Worm (Caenorhabditis elegans) whole organism, young adult: Measurements from ENCODE around the gene nhr-267.
"Not testable (repeated sequence)": the region's sequence is repeated elsewhere in the genome, so short reads cannot be mapped to it uniquely, and the experiment has no call there.

ENCODE experiments used
- B0336.3 ChIP-seq: fragments of 200-800 bp; sonication (Bioruptor generic); IDR thresholded peaks from 2 replicates; pipeline ENCODE4 v1.3.6; 2022; ENCODE audit warnings: missing genetic modification characterization, missing compliant biosample characterization
- C17E4.6 ChIP-seq: fragments of 200-800 bp; sonication (Bioruptor generic); IDR thresholded peaks from 2 replicates; pipeline ENCODE4 v1.3.6; 2022; ENCODE audit warnings: missing genetic modification reagents, missing genetic modification characterization, missing compliant biosample characterization
- F10E7.11 ChIP-seq: sonication (generic microtip); optimal IDR thresholded peaks from 2 replicates; lab custom pipeline; 2017; ENCODE audit warnings: mild to moderate bottlenecking, missing genetic modification characterization, moderate library complexity, missing compliant biosample characterization
- F37B4.10 ChIP-seq: fragments of 200-800 bp; sonication (Bioruptor generic); IDR thresholded peaks from 2 replicates; pipeline ENCODE4 v1.3.6; 2022; ENCODE audit warnings: missing genetic modification characterization, missing compliant biosample characterization
- F52B5.7 ChIP-seq: sonication (generic microtip); optimal IDR thresholded peaks from 2 replicates; lab custom pipeline; 2016; ENCODE audit warnings: mild to moderate bottlenecking, missing genetic modification characterization, missing compliant biosample characterization
- ZK185.1 ChIP-seq: sonication (generic microtip); optimal IDR thresholded peaks from 2 replicates; lab custom pipeline; 2016; ENCODE audit warnings: mild to moderate bottlenecking, missing genetic modification characterization, missing compliant biosample characterization; ENCODE audit not compliant: poor library complexity, severe bottlenecking
- aptf-2 ChIP-seq: fragments of 200-800 bp; sonication (Bioruptor generic); conservative IDR thresholded peaks from 2 replicates; pipeline ENCODE4 v1.3.6; 2022; ENCODE audit warnings: missing genetic modification reagents, missing genetic modification characterization, missing compliant biosample characterization
- atf-7 ChIP-seq: sonication (generic microtip); optimal IDR thresholded peaks from 2 replicates; lab custom pipeline; 2017; ENCODE audit warnings: mild to moderate bottlenecking, missing genetic modification characterization, missing compliant biosample characterization
- cebp-1 ChIP-seq, 2 experiments: fragments of 200-800 bp in 1 of 2; sonication (Bioruptor generic) in 1 of 2; sonication (generic microtip) in 1 of 2; IDR thresholded peaks in 1 of 2; optimal IDR thresholded peaks in 1 of 2; 2 replicates each; pipeline versions ENCODE4 v1.3.6 to Lab custom; 2017 to 2022; ENCODE audit warnings: missing compliant biosample characterization in 2 of 2, missing genetic modification characterization in 2 of 2, mild to moderate bottlenecking in 1 of 2, missing genetic modification reagents in 1 of 2, moderate library complexity in 1 of 2
- ceh-40 ChIP-seq: fragments of 200-800 bp; sonication (Bioruptor generic); IDR thresholded peaks from 2 replicates; pipeline ENCODE4 v1.3.6; 2022; ENCODE audit warnings: missing genetic modification characterization, missing compliant biosample characterization
- egrh-3 ChIP-seq: fragments of 200-800 bp; sonication (Bioruptor generic); IDR thresholded peaks from 2 replicates; pipeline ENCODE4 v1.3.6; 2022; ENCODE audit warnings: missing genetic modification reagents, missing genetic modification characterization, missing compliant biosample characterization
- fkh-3 ChIP-seq: sonication (generic microtip); optimal IDR thresholded peaks from 2 replicates; lab custom pipeline; 2016; ENCODE audit warnings: mild to moderate bottlenecking, missing genetic modification characterization, missing compliant biosample characterization
- hlh-12 ChIP-seq: sonication (generic microtip); optimal IDR thresholded peaks from 2 replicates; lab custom pipeline; 2016; ENCODE audit warnings: missing genetic modification characterization, missing compliant biosample characterization
- hmg-1.2 ChIP-seq: fragments of 200-800 bp; sonication (Bioruptor generic); IDR thresholded peaks from 2 replicates; pipeline ENCODE4 v1.3.6; 2022; ENCODE audit warnings: missing genetic modification reagents, missing genetic modification characterization, missing compliant biosample characterization
- hmg-20 ChIP-seq: fragments of 200-800 bp; sonication (Bioruptor generic); IDR thresholded peaks from 2 replicates; pipeline ENCODE4 v1.3.6; 2022; ENCODE audit warnings: missing genetic modification reagents, missing genetic modification characterization, missing compliant biosample characterization
- lag-1 ChIP-seq: fragments of 200-800 bp; sonication (Bioruptor generic); IDR thresholded peaks from 2 replicates; pipeline ENCODE4 v1.3.6; 2022; ENCODE audit warnings: missing genetic modification reagents, missing genetic modification characterization, missing compliant biosample characterization
- let-526 ChIP-seq: fragments of 200-800 bp; sonication (Bioruptor generic); IDR thresholded peaks from 2 replicates; pipeline ENCODE4 v1.3.6; 2022; ENCODE audit warnings: missing genetic modification reagents, missing genetic modification characterization, missing compliant biosample characterization
- mcd-1 ChIP-seq: fragments of 200-800 bp; sonication (Bioruptor generic); IDR thresholded peaks from 2 replicates; pipeline ENCODE4 v1.3.6; 2022; ENCODE audit warnings: missing genetic modification reagents, missing genetic modification characterization, missing compliant biosample characterization
- nfya-1 ChIP-seq: sonication (generic microtip); optimal IDR thresholded peaks from 2 replicates; lab custom pipeline; 2017; ENCODE audit warnings: antibody characterized with exemption, missing compliant biosample characterization, missing genetic modification characterization, borderline replicate concordance; ENCODE audit not compliant: insufficient read depth
- pha-4 ChIP-seq: fragments of 150-350 bp; sonication (generic microtip); optimal IDR thresholded peaks from 2 replicates; lab custom pipeline; 2014; ENCODE audit warnings: missing biosample characterization, missing genetic modification reagents, missing genetic modification characterization
- snpc-1.3 ChIP-seq: sonication (generic microtip); optimal IDR thresholded peaks from 2 replicates; lab custom pipeline; 2017; ENCODE audit warnings: missing genetic modification characterization, mild to moderate bottlenecking, missing compliant biosample characterization, antibody characterized with exemption, moderate library complexity, missing genotype, missing genetic modification reagents; ENCODE audit not compliant: insufficient read depth
- zfh-2 ChIP-seq: fragments of 200-800 bp; sonication (Bioruptor generic); conservative IDR thresholded peaks from 2 replicates; pipeline ENCODE4 v1.3.6; 2022; ENCODE audit warnings: missing genetic modification reagents, missing genetic modification characterization, missing compliant biosample characterization
- ztf-22 ChIP-seq: fragments of 200-800 bp; sonication (Bioruptor generic); optimal IDR thresholded peaks from 2 replicates; lab custom pipeline; 2018; ENCODE audit warnings: mild to moderate bottlenecking, missing genetic modification characterization, moderate library complexity, missing compliant biosample characterization

nhr-267 gene

ce11 chrIV:9299145-9299544, 12.9 kb upstream of the nhr-267 start, which contains the start of gene F49C12.2:
Gene F49C12.2, minus strand, starts transcription at chrIV:9299245.
- TF ChIP-seq ceh-40 (GFP tag; lab: Robert Waterston, UW) (no peak), cebp-1 (GFP tag; IDR thresholded peaks at IDR 0.05; lab: Robert Waterston, UW) (no peak), cebp-1 (tag; optimal IDR thresholded peaks at IDR 0.05; lab: Kevin White, UChicago) (no peak), fkh-3 (tag; lab: Kevin White, UChicago) (no peak), aptf-2 (GFP tag; lab: Robert Waterston, UW) (no peak), F37B4.10 (GFP tag; lab: Robert Waterston, UW) (no peak), snpc-1.3 (tag; lab: Kevin White, UChicago) (no peak)

- TF ChIP-seq hlh-12 (tag; lab: Kevin White, UChicago), result no peak
Measured at ce11 chrIV:9296285-9296684, 10.1 kb upstream of the nhr-267 start, which contains the start of gene F49C12.1. Gene F49C12.1, minus strand, starts transcription at chrIV:9296354.

ce11 chrIV:9293825-9294224, 7.6 kb upstream of the nhr-267 start, which contains the start of gene nhr-264:
Gene nhr-264, minus strand, starts transcription at chrIV:9293925.
- not testable (repeated sequence) for TF ChIP-seq hmg-20 (GFP tag; lab: Robert Waterston, UW); atf-7 (tag; lab: Kevin White, UChicago); nfya-1 (tag; lab: Kevin White, UChicago)
- TF ChIP-seq, all 124 proteins: peak for 0; not testable (repeated sequence) for 124

ce11 chrIV:9289635-9290034, 3.4 kb upstream of the nhr-267 start:
- TF ChIP-seq lag-1 (GFP tag; lab: Robert Waterston, UW), result no peak

ce11 chrIV:9274008-9274529, 12.1 kb downstream of the nhr-267 start, which contains the start of gene nmy-3:
Gene nmy-3, plus strand, starts transcription at chrIV:9274479.
- TF ChIP-seq F10E7.11 (tag; lab: Kevin White, UChicago) (no peak), zfh-2 (GFP tag; lab: Robert Waterston, UW) (no peak), pha-4 (no peak), mcd-1 (GFP tag; lab: Robert Waterston, UW) (no peak), F52B5.7 (tag; lab: Kevin White, UChicago) (no peak), let-526 (GFP tag; lab: Robert Waterston, UW) (no peak), C17E4.6 (GFP tag; lab: Robert Waterston, UW) (no peak), nfya-1 (tag; lab: Kevin White, UChicago) (no peak)

- TF ChIP-seq aptf-2 (GFP tag; lab: Robert Waterston, UW), result no peak
- no peak for TF ChIP-seq ZK185.1 (tag; lab: Kevin White, UChicago)
- no peak for TF ChIP-seq hlh-12 (tag; lab: Kevin White, UChicago)
Measured at ce11 chrIV:9269796-9270195, 16.4 kb downstream of the nhr-267 start, which contains the start of gene flh-3. Gene flh-3, plus strand, starts transcription at chrIV:9270096.

- 0 out of 2 replicates have a peak, but pooled peaks have one; percentile 25 for TF ChIP-seq C17E4.6 (GFP tag; lab: Robert Waterston, UW)
- TF ChIP-seq egrh-3 (GFP tag; lab: Robert Waterston, UW), result peak; percentile 65; the same call in 1 of the 2 replicates
- TF ChIP-seq hmg-1.2 (GFP tag; lab: Robert Waterston, UW), result peak; percentile 35; the same call in 1 of the 2 replicates
- TF ChIP-seq ztf-22, result no peak
Measured at ce11 chrIV:9268916-9269315, 17.3 kb downstream of the nhr-267 start.

ce11 chrIV:9267581-9267980, 18.6 kb downstream of the nhr-267 start:
- TF ChIP-seq egrh-3 (GFP tag; lab: Robert Waterston, UW) (peak; percentile 19; the same call in 1 of the 2 replicates), F52B5.7 (tag; lab: Kevin White, UChicago) (no peak), B0336.3 (GFP tag; lab: Robert Waterston, UW) (no peak)
